Fruit fly (Drosophila melanogaster): ENCODE measurements around the gene CG10147.

dm6 chr3L:6494928-6495806, 6.9 kb upstream of the CG10147 start, which contains the start of the genes Vps8 and sfl:
- TF ChIP-seq pan (optimal IDR thresholded peaks at IDR 0.05), result no peak
- no peak for TF ChIP-seq psq (optimal IDR thresholded peaks at IDR 0.05)

All from whole organism.